Worm (Caenorhabditis elegans) whole organism, L4/young adult: ENCODE results near the gene ubq-1.

Source experiments
- dao-5 ChIP-seq: sonication (generic microtip); optimal IDR thresholded peaks from 2 replicates; lab custom pipeline; 2016; ENCODE audit warnings: missing genotype, missing genetic modification characterization, moderate library complexity, missing compliant biosample characterization
- him-1 ChIP-seq: sonication (generic microtip); optimal IDR thresholded peaks from 2 replicates; lab custom pipeline; 2016; ENCODE audit warnings: missing genotype, missing genetic modification reagents, missing genetic modification characterization, missing compliant biosample characterization

DNA sequence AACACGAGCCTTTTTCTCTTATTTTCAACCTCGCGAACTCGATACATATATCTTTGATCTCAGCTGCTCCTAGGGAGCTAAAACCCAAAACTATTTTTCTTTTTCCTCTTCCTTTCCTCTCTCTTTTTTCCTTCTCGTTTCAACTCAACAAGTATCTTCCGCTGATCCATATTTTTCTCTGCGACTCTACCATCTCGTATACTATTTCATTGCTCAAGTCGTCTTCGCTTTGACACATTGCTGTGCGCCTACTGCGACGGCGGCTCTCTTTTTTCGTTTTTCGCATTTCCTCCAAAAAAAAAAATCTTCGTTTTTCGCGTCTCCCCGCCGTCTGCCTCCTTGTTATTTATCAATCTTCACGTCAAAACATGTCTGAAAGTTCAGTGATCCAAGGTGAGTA lies 9.8 kb downstream of the ubq-1 start:
- TF ChIP-seq him-1 (tag; lab: Kevin White, UChicago), result no peak
- no peak for TF ChIP-seq dao-5
